Fruit fly (Drosophila melanogaster) whole organism, embryonic: Measurements from ENCODE around the gene Scgbeta.

Source experiments
- Atf6 ChIP-seq: fragments of 200-800 bp; sonication (Bioruptor generic); IDR thresholded peaks from 2 replicates; pipeline ENCODE4 v1.3.6; 2022; ENCODE audit warnings: missing biosample characterization, missing genetic modification characterization
- BEAF-32 ChIP-seq: fragments of 200-800 bp; sonication (Bioruptor generic); optimal IDR thresholded peaks from 3 replicates; lab custom pipeline; 2017; ENCODE audit warnings: missing biosample characterization, missing genetic modification characterization, mild to moderate bottlenecking, moderate library complexity, missing genetic modification reagents
- CG10543 ChIP-seq: fragments of 200-800 bp; sonication (Bioruptor generic); optimal IDR thresholded peaks from 3 replicates; lab custom pipeline; 2017; ENCODE audit warnings: missing biosample characterization, mild to moderate bottlenecking, missing genetic modification characterization, moderate library complexity
- CG13894 ChIP-seq: fragments of 200-800 bp; sonication (Bioruptor generic); optimal IDR thresholded peaks from 3 replicates; lab custom pipeline; 2018; ENCODE audit warnings: missing biosample characterization, mild to moderate bottlenecking, missing genetic modification characterization, moderate library complexity
- CG15514 ChIP-seq: fragments of 200-800 bp; sonication (Bioruptor generic); optimal IDR thresholded peaks from 3 replicates; lab custom pipeline; 2017; ENCODE audit warnings: missing biosample characterization, missing genetic modification characterization, mild to moderate bottlenecking, moderate library complexity, missing genetic modification reagents
- CG1603 ChIP-seq: fragments of 200-800 bp; sonication (Bioruptor generic); optimal IDR thresholded peaks from 2 replicates; lab custom pipeline; 2019; ENCODE audit warnings: missing biosample characterization, mild to moderate bottlenecking, missing genetic modification characterization, moderate library complexity
- CG16813 ChIP-seq: fragments of 200-800 bp; sonication (Bioruptor generic); IDR thresholded peaks from 3 replicates; pipeline ENCODE4 v1.3.6; 2022; ENCODE audit warnings: missing biosample characterization, missing genetic modification characterization; ENCODE audit not compliant: partially characterized antibody
- CG16815 ChIP-seq: fragments of 200-800 bp; sonication (Bioruptor generic); optimal IDR thresholded peaks from 3 replicates; lab custom pipeline; 2017; ENCODE audit warnings: missing biosample characterization, mild to moderate bottlenecking, missing genetic modification characterization
- CG2120 ChIP-seq: fragments of 200-800 bp; sonication (Bioruptor generic); optimal IDR thresholded peaks from 3 replicates; lab custom pipeline; 2016; ENCODE audit warnings: missing biosample characterization, missing genetic modification characterization
- CG2712 ChIP-seq: fragments of 200-800 bp; optimal IDR thresholded peaks from 3 replicates; lab custom pipeline; 2019; ENCODE audit warnings: missing biosample characterization, mild to moderate bottlenecking, missing genetic modification characterization, moderate library complexity
- CG2889 ChIP-seq: fragments of 200-800 bp; sonication (Bioruptor generic); IDR thresholded peaks from 3 replicates; pipeline ENCODE4 v1.3.6; 2022; ENCODE audit warnings: missing biosample characterization, missing genetic modification characterization
- CG34376 ChIP-seq: fragments of 200-800 bp; sonication (Bioruptor generic); optimal IDR thresholded peaks from 2 replicates; lab custom pipeline; 2018; ENCODE audit warnings: missing biosample characterization, mild to moderate bottlenecking, missing genetic modification characterization
- CG3995 ChIP-seq: fragments of 200-800 bp; sonication (Bioruptor generic); optimal IDR thresholded peaks from 3 replicates; lab custom pipeline; 2016; ENCODE audit warnings: missing biosample characterization, missing genetic modification characterization
- CG42726 ChIP-seq: fragments of 200-800 bp; sonication (Bioruptor generic); IDR thresholded peaks from 2 replicates; pipeline ENCODE4 v1.3.6; 2022; ENCODE audit warnings: missing biosample characterization, missing genetic modification characterization; ENCODE audit not compliant: partially characterized antibody
- CG4617 ChIP-seq: fragments of 200-800 bp; sonication (Bioruptor generic); optimal IDR thresholded peaks from 3 replicates; lab custom pipeline; 2016; ENCODE audit warnings: missing biosample characterization, missing genetic modification characterization, borderline replicate concordance
- CG5953 ChIP-seq: fragments of 200-800 bp; sonication (Bioruptor generic); IDR thresholded peaks from 2 replicates; pipeline ENCODE4 v1.3.6; 2022; ENCODE audit warnings: missing biosample characterization, missing genetic modification characterization
- CG6272 ChIP-seq: fragments of 200-800 bp; sonication (Bioruptor generic); IDR thresholded peaks from 2 replicates; pipeline ENCODE4 v1.3.6; 2022; ENCODE audit warnings: missing biosample characterization, missing genetic modification characterization
- CG6689 ChIP-seq: fragments of 200-800 bp; sonication (Bioruptor generic); IDR thresholded peaks from 2 replicates; pipeline ENCODE4 v1.3.6; 2022; ENCODE audit warnings: missing biosample characterization, missing genetic modification characterization
- CG7271 ChIP-seq: fragments of 200-800 bp; sonication (Bioruptor generic); optimal IDR thresholded peaks from 2 replicates; lab custom pipeline; 2018; ENCODE audit warnings: missing biosample characterization, mild to moderate bottlenecking, missing genetic modification characterization, moderate library complexity
- CG8290 ChIP-seq, 3 experiments: fragments of 200-800 bp; sonication (Bioruptor generic); optimal IDR thresholded peaks; 2 replicates each; lab custom pipeline; 2016 to 2019; ENCODE audit warnings: missing biosample characterization in 3 of 3, missing genetic modification characterization in 3 of 3, mild to moderate bottlenecking in 2 of 3, moderate library complexity in 1 of 3
- Dref ChIP-seq: fragments of 200-800 bp; sonication (Bioruptor generic); IDR thresholded peaks from 2 replicates; pipeline ENCODE4 v1.3.6; 2022; ENCODE audit warnings: missing biosample characterization, missing genetic modification characterization
- E2f1 ChIP-seq: fragments of 200-800 bp; sonication (Bioruptor generic); IDR thresholded peaks from 2 replicates; pipeline ENCODE4 v1.3.6; 2022; ENCODE audit warnings: missing biosample characterization, missing genetic modification characterization
- HLH4C ChIP-seq: fragments of 200-800 bp; sonication (Bioruptor generic); IDR thresholded peaks from 3 replicates; pipeline ENCODE4 v1.3.6; 2022; ENCODE audit warnings: missing biosample characterization, missing genetic modification characterization; ENCODE audit not compliant: partially characterized antibody
- HmgZ ChIP-seq: fragments of 200-800 bp; sonication (Bioruptor generic); optimal IDR thresholded peaks from 2 replicates; lab custom pipeline; 2018; ENCODE audit warnings: missing biosample characterization, mild to moderate bottlenecking, missing genetic modification characterization
- Hr3 ChIP-seq: fragments of 200-800 bp; sonication (Bioruptor generic); optimal IDR thresholded peaks from 3 replicates; lab custom pipeline; 2016; ENCODE audit warnings: missing biosample characterization, missing genetic modification characterization
- MESR4 ChIP-seq: fragments of 200-800 bp; sonication (Bioruptor generic); optimal IDR thresholded peaks from 2 replicates; lab custom pipeline; 2018; ENCODE audit warnings: missing biosample characterization, mild to moderate bottlenecking, missing genetic modification characterization, moderate library complexity
- Mes4 ChIP-seq: fragments of 200-800 bp; sonication (Bioruptor generic); optimal IDR thresholded peaks from 2 replicates; lab custom pipeline; 2016; ENCODE audit warnings: missing biosample characterization, missing genetic modification characterization
- abd-A ChIP-seq: fragments of 200-800 bp; sonication (Bioruptor generic); optimal IDR thresholded peaks from 3 replicates; lab custom pipeline; 2019; ENCODE audit warnings: missing biosample characterization, mild to moderate bottlenecking, missing genetic modification characterization, moderate library complexity
- amos ChIP-seq: fragments of 200-800 bp; sonication (Bioruptor generic); IDR thresholded peaks from 2 replicates; pipeline ENCODE4 v1.3.6; 2022; ENCODE audit warnings: missing biosample characterization, missing genetic modification characterization; ENCODE audit not compliant: partially characterized antibody
- ato ChIP-seq: fragments of 200-800 bp; sonication (Bioruptor generic); IDR thresholded peaks from 2 replicates; pipeline ENCODE4 v1.3.6; 2022; ENCODE audit warnings: missing biosample characterization, missing genetic modification characterization; ENCODE audit not compliant: partially characterized antibody
- bigmax ChIP-seq: fragments of 200-800 bp; sonication (Bioruptor generic); optimal IDR thresholded peaks from 2 replicates; lab custom pipeline; 2018; ENCODE audit warnings: missing biosample characterization, mild to moderate bottlenecking, missing genetic modification characterization
- dan ChIP-seq: fragments of 200-800 bp; sonication (Bioruptor generic); IDR thresholded peaks from 2 replicates; pipeline ENCODE4 v1.3.6; 2022; ENCODE audit warnings: missing biosample characterization, missing genetic modification characterization
- gem ChIP-seq: fragments of 200-800 bp; sonication (Bioruptor generic); optimal IDR thresholded peaks from 2 replicates; lab custom pipeline; 2019; ENCODE audit warnings: missing biosample characterization, mild to moderate bottlenecking, missing genetic modification characterization, moderate library complexity
- grn ChIP-seq: fragments of 200-800 bp; sonication (Bioruptor generic); optimal IDR thresholded peaks from 3 replicates; lab custom pipeline; 2017; ENCODE audit warnings: missing biosample characterization, missing genetic modification characterization
- kah ChIP-seq: fragments of 200-800 bp; sonication (Bioruptor generic); optimal IDR thresholded peaks from 2 replicates; lab custom pipeline; 2018; ENCODE audit warnings: missing biosample characterization, mild to moderate bottlenecking, missing genetic modification characterization
- knrl ChIP-seq: fragments of 200-800 bp; sonication (Bioruptor generic); IDR thresholded peaks from 3 replicates; pipeline ENCODE4 v1.3.6; 2022; ENCODE audit warnings: missing biosample characterization, missing genetic modification characterization; ENCODE audit not compliant: partially characterized antibody
- mld ChIP-seq: fragments of 200-800 bp; sonication (Bioruptor generic); IDR thresholded peaks from 3 replicates; pipeline ENCODE4 v1.3.6; 2022; ENCODE audit warnings: missing biosample characterization, missing genetic modification characterization; ENCODE audit not compliant: partially characterized antibody
- nmo ChIP-seq: fragments of 200-800 bp; sonication (Bioruptor generic); optimal IDR thresholded peaks from 2 replicates; lab custom pipeline; 2018; ENCODE audit warnings: missing biosample characterization, mild to moderate bottlenecking, missing genetic modification characterization, moderate library complexity
- pan ChIP-seq, 4 experiments: fragments of >200 bp in 3 of 4; fragments of 200-800 bp in 1 of 4; sonication (Bioruptor generic) in 1 of 4; optimal IDR thresholded peaks in 3 of 4; IDR thresholded peaks in 1 of 4; 2 replicates each; pipeline versions ENCODE4 v1.3.6 to Lab custom; 2017 to 2022; ENCODE audit warnings: missing biosample characterization in 2 of 4, missing genetic modification characterization in 2 of 4, mixed read lengths in 1 of 4
- row ChIP-seq: fragments of 200-800 bp; sonication (Bioruptor generic); IDR thresholded peaks from 3 replicates; pipeline ENCODE4 v1.3.6; 2022; ENCODE audit warnings: missing biosample characterization, missing genetic modification characterization
- trem ChIP-seq: fragments of 200-800 bp; optimal IDR thresholded peaks from 3 replicates; lab custom pipeline; 2019; ENCODE audit warnings: missing biosample characterization, mild to moderate bottlenecking, missing genetic modification characterization, moderate library complexity
- trh ChIP-seq: fragments of 200-800 bp; sonication (Bioruptor generic); optimal IDR thresholded peaks from 2 replicates; lab custom pipeline; 2016; ENCODE audit warnings: missing biosample characterization, missing genetic modification characterization
- vnd ChIP-seq: fragments of 200-800 bp; sonication (Bioruptor generic); IDR thresholded peaks from 3 replicates; pipeline ENCODE4 v1.3.6; 2022; ENCODE audit warnings: missing biosample characterization, missing genetic modification characterization; ENCODE audit not compliant: partially characterized antibody
- vvl ChIP-seq: fragments of 200-800 bp; sonication (Bioruptor generic); IDR thresholded peaks from 2 replicates; pipeline ENCODE4 v1.3.6; 2022; ENCODE audit warnings: missing biosample characterization, missing genetic modification characterization
- zen ChIP-seq: fragments of 200-800 bp; sonication (Bioruptor generic); optimal IDR thresholded peaks from 3 replicates; lab custom pipeline; 2018; ENCODE audit warnings: missing biosample characterization, mild to moderate bottlenecking, missing genetic modification characterization, moderate library complexity

The Scgbeta gene

DNA sequence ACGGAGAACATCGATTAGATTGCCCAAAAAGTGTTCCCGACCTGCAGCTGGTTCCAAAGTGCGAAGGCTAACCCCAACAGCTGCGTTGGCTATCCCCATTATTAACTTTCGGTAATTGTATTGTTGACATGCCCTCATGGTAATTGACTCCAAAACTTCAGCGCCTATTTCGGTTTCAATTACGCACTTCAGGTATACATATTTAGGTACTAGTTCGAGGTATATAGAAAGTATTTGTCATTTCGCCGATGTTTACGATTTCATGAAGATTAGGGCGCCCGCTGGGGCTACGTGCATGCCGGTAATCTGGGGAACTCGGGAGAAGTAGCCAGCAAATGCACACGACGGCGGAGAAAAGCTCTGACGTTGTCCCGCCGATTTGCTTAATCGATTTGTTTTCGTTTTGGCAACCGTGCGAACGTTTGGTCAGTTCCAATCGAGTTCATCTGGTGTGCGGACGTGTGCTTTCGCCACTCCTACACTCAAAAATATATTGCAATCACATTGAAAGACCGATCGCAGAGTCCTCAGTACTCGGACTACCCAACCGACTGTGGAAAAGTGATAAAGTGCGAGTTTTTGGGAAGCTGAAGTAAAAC, 18.9 kb upstream of the Scgbeta start (continued):
- TF ChIP-seq pan (optimal IDR thresholded peaks at IDR 0.05; lab: Kevin White, UChicago): no peak
- peak in 1 of 2 experiments; percentile 15 for TF ChIP-seq pan (GFP tag; optimal IDR thresholded peaks at IDR 0.05 in 1 of 2, IDR thresholded peaks at IDR 0.05 in 1 of 2)
- no peak for TF ChIP-seq CG4617 (GFP tag; lab: Kevin White, UChicago)
- no peak for TF ChIP-seq CG6272 (GFP tag; lab: Robert Waterston, UW)
- TF ChIP-seq kah (GFP tag; lab: Kevin White, UChicago): no peak
- no peak for TF ChIP-seq trh (GFP tag; lab: Kevin White, UChicago)
- TF ChIP-seq HmgZ (tag; lab: Kevin White, UChicago): no peak
- TF ChIP-seq Atf6 (GFP tag; lab: Robert Waterston, UW): no peak
- no peak for TF ChIP-seq Mes4
- no peak for TF ChIP-seq grn (GFP tag; lab: Kevin White, UChicago)
- no peak for TF ChIP-seq E2f1 (GFP tag; lab: Robert Waterston, UW)
- no peak for TF ChIP-seq dan (GFP tag; lab: Robert Waterston, UW)
- TF ChIP-seq CG6689 (GFP tag; lab: Robert Waterston, UW): no peak
- TF ChIP-seq CG10543 (GFP tag; lab: Kevin White, UChicago): peak; percentile 37
- no peak for TF ChIP-seq bigmax (GFP tag; lab: Kevin White, UChicago)
- TF ChIP-seq CG16815 (GFP tag; lab: Kevin White, UChicago): no peak
- no peak for TF ChIP-seq vvl (GFP tag; lab: Robert Waterston, UW)
- TF ChIP-seq CG7271 (tag; lab: Kevin White, UChicago): no peak
- no peak for TF ChIP-seq CG13894 (tag; lab: Kevin White, UChicago)
- no peak for TF ChIP-seq CG2120 (GFP tag; lab: Kevin White, UChicago)
- TF ChIP-seq Hr3 (GFP tag; lab: Kevin White, UChicago): no peak
- no peak for TF ChIP-seq CG2889 (GFP tag; lab: Robert Waterston, UW)

DNA sequence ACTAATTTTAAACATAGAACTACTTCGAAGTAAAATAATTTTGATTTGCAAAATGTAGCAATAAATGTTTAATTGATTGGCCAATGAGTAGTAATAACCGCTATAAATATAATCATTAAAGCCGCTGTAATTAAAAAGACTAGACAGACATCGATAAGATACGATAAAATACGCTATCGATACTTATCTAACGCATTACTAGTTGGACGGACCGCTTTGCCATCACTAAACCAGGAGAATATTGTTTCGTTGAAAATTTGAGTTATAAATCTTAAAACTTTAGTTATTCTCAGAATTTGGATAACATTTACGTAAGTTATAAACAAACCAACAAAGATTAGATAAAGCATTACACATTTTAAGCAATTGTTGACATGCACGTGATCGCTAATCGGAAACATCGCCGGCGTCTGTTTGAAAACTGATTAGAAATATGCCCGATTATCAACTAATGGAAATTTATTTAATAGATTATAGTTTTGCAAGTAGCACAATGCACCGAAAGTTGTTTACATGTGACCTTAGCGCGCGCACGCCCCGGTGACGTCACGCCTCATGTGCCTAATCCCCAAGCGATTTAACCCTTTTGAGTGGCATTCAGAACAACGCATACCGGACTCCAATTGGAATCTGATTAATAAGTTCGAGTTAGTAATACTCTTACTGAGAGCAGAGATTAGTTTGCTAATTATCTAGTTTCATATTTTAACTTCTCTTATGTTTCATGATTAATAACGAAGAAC, 17.3 kb upstream of the Scgbeta start, which contains the start of gene Desat1:
Gene Desat1, plus strand, starts transcription at position 200 of the 743 bp plus-strand sequence.
- peak; percentile 72 for TF ChIP-seq mld (GFP tag; lab: Robert Waterston, UW)
- peak; percentile 27 for TF ChIP-seq CG1603 (tag; lab: Kevin White, UChicago)
- no peak for TF ChIP-seq abd-A (tag; lab: Kevin White, UChicago)
- peak; percentile 90 for TF ChIP-seq CG16813 (GFP tag; lab: Robert Waterston, UW)
- peak; percentile 26 for TF ChIP-seq CG8290 (GFP tag; optimal IDR thresholded peaks at IDR 0.05; lab: Kevin White, UChicago)
- TF ChIP-seq CG8290 (tag; optimal IDR thresholded peaks at IDR 0.05; lab: Kevin White, UChicago): peak in 1 of 2 experiments; percentile 18
- TF ChIP-seq knrl (GFP tag; lab: Robert Waterston, UW): peak; percentile 90
- peak; percentile 11 for TF ChIP-seq gem
- peak; percentile 58; the same call in 1 of the 2 replicates for TF ChIP-seq CG42726 (GFP tag; lab: Robert Waterston, UW)
- peak; percentile 40 for TF ChIP-seq MESR4 (GFP tag; lab: Kevin White, UChicago)
- peak; percentile 74 for TF ChIP-seq CG34376
- peak; percentile 19 for TF ChIP-seq CG3995 (GFP tag; lab: Kevin White, UChicago)
- TF ChIP-seq vnd: peak; percentile 90
- peak; percentile 79 for TF ChIP-seq zen (tag; lab: Kevin White, UChicago)
- peak; percentile 93; the same call in 1 of the 2 replicates for TF ChIP-seq amos (GFP tag; lab: Robert Waterston, UW)
- TF ChIP-seq CG15514 (GFP tag; lab: Kevin White, UChicago): peak; percentile 41
- TF ChIP-seq BEAF-32 (GFP tag; lab: Kevin White, UChicago): peak; percentile 88
- TF ChIP-seq nmo (GFP tag; lab: Kevin White, UChicago): peak; percentile 22
- no peak for TF ChIP-seq CG5953 (GFP tag; lab: Robert Waterston, UW)
- peak; percentile 38 for TF ChIP-seq CG2712
- TF ChIP-seq Dref (GFP tag; lab: Robert Waterston, UW): peak; percentile 84
- peak; percentile 60 for TF ChIP-seq row (GFP tag; lab: Robert Waterston, UW)
- peak; percentile 89 for TF ChIP-seq HLH4C (GFP tag; lab: Robert Waterston, UW)
- peak; percentile 79 for TF ChIP-seq trem (tag; lab: Kevin White, UChicago)
- TF ChIP-seq ato (GFP tag; lab: Robert Waterston, UW): peak; percentile 86
